Worm (Caenorhabditis elegans) whole organism, L3 larva: ENCODE measurements around the gene D1014.4.

Source experiments
- egl-27 ChIP-seq: sonication (generic microtip); optimal IDR thresholded peaks from 4 replicates; lab custom pipeline; 2017; ENCODE audit warnings: missing biosample characterization, missing genetic modification reagents, missing genetic modification characterization
- fkh-10 ChIP-seq: sonication (generic microtip); optimal IDR thresholded peaks from 2 replicates; lab custom pipeline; 2017; ENCODE audit warnings: missing biosample characterization, missing genetic modification reagents, missing genetic modification characterization
- mdl-1 ChIP-seq: fragments of 150-350 bp; optimal IDR thresholded peaks from 2 replicates; lab custom pipeline; 2014; ENCODE audit warnings: missing biosample characterization, missing genetic modification characterization
- nhr-237 ChIP-seq: fragments of 150-350 bp; optimal IDR thresholded peaks from 2 replicates; lab custom pipeline; 2014; ENCODE audit warnings: missing biosample characterization, missing genetic modification characterization
- pqm-1 ChIP-seq: fragments of 150-350 bp; optimal IDR thresholded peaks from 2 replicates; lab custom pipeline; 2017; ENCODE audit warnings: missing biosample characterization, missing genetic modification characterization, inconsistent platforms
- unc-62 ChIP-seq: fragments of 150-350 bp; sonication (generic microtip); optimal IDR thresholded peaks from 4 replicates; lab custom pipeline; 2014; ENCODE audit warnings: missing biosample characterization, missing genetic modification reagents, missing genetic modification characterization

ce11 chrV:8117964-8118363 is 15.1 kb upstream of the D1014.4 start, which contains the start of gene D1014.7:
- TF ChIP-seq fkh-10 (no peak), nhr-237 (tag; lab: Kevin White, UChicago) (no peak), mdl-1 (tag; lab: Kevin White, UChicago) (no peak), egl-27 (tag; lab: Kevin White, UChicago) (no peak), unc-62 (GFP tag; lab: Kevin White, UChicago) (no peak), pqm-1 (no peak)
